Worm (Caenorhabditis elegans) whole organism, L4/young adult: Measurements from ENCODE around the gene his-60.

Source experiments
- W03F9.2 ChIP-seq: fragments of 150-350 bp; optimal IDR thresholded peaks from 2 replicates; lab custom pipeline; 2014; ENCODE audit warnings: missing biosample characterization, missing genetic modification characterization
- dao-5 ChIP-seq: sonication (generic microtip); optimal IDR thresholded peaks from 2 replicates; lab custom pipeline; 2016; ENCODE audit warnings: missing genotype, missing genetic modification characterization, moderate library complexity, missing compliant biosample characterization
- him-1 ChIP-seq: sonication (generic microtip); optimal IDR thresholded peaks from 2 replicates; lab custom pipeline; 2016; ENCODE audit warnings: missing genotype, missing genetic modification reagents, missing genetic modification characterization, missing compliant biosample characterization

The his-60 gene

ce11 chrIV:7474826-7475225 lies 13.0 kb downstream of the his-60 start, which contains the start of gene slc-25A18.2:
slc-25A18.2 (plus strand) TSS chrIV:7475041.
- no peak for TF ChIP-seq him-1 (tag; lab: Kevin White, UChicago)
- no peak for TF ChIP-seq dao-5 (tag; lab: Kevin White, UChicago)
- no peak for TF ChIP-seq W03F9.2 (tag; lab: Kevin White, UChicago)

ce11 chrIV:7473159-7473649 lies 14.6 kb downstream of the his-60 start, which contains the start of the genes plk-3 and F55G1.6:
plk-3 (minus strand) TSS chrIV:7473209.
F55G1.6 (plus strand) TSS chrIV:7473517.
- no peak for TF ChIP-seq W03F9.2 (tag; lab: Kevin White, UChicago)
- TF ChIP-seq him-1 (tag; lab: Kevin White, UChicago): no peak
- no peak for TF ChIP-seq dao-5 (tag; lab: Kevin White, UChicago)

ce11 chrIV:7469782-7470413 lies 17.9 kb downstream of the his-60 start, which contains the start of gene F55G1.7:
F55G1.7 (minus strand) TSS chrIV:7469832.
- TF ChIP-seq dao-5 (tag; lab: Kevin White, UChicago) (no peak), him-1 (tag; lab: Kevin White, UChicago) (no peak), W03F9.2 (tag; lab: Kevin White, UChicago) (no peak)

- TF ChIP-seq him-1 (tag; lab: Kevin White, UChicago) (no peak), W03F9.2 (tag; lab: Kevin White, UChicago) (no peak), dao-5 (tag; lab: Kevin White, UChicago) (no peak)
Measured at ce11 chrIV:7468638-7469037, 19.2 kb downstream of the his-60 start.

ce11 chrIV:7467170-7467569 lies 20.6 kb downstream of the his-60 start:
- no peak for TF ChIP-seq him-1 (tag; lab: Kevin White, UChicago)
- TF ChIP-seq W03F9.2 (tag; lab: Kevin White, UChicago): no peak
- TF ChIP-seq dao-5 (tag; lab: Kevin White, UChicago): no peak

- TF ChIP-seq dao-5 (tag; lab: Kevin White, UChicago) (no peak), him-1 (tag; lab: Kevin White, UChicago) (no peak), W03F9.2 (tag; lab: Kevin White, UChicago) (no peak)
Measured at ce11 chrIV:7465857-7466256, 21.9 kb downstream of the his-60 start, which contains the start of gene F13B6.3. F13B6.3 (minus strand) TSS chrIV:7465957.

- TF ChIP-seq W03F9.2 (tag; lab: Kevin White, UChicago): no peak
- no peak for TF ChIP-seq him-1 (tag; lab: Kevin White, UChicago)
- no peak for TF ChIP-seq dao-5 (tag; lab: Kevin White, UChicago)
Measured at ce11 chrIV:7460225-7460624, 27.6 kb downstream of the his-60 start, which contains the start of gene F13B6.2. F13B6.2 (minus strand) TSS chrIV:7460325.

- TF ChIP-seq W03F9.2 (tag; lab: Kevin White, UChicago) (no peak), dao-5 (tag; lab: Kevin White, UChicago) (no peak), him-1 (tag; lab: Kevin White, UChicago) (no peak)
Measured at ce11 chrIV:7456225-7456624, 31.6 kb downstream of the his-60 start, which contains the start of gene F13B6.1. F13B6.1 (plus strand) TSS chrIV:7456525.

- TF ChIP-seq him-1 (tag; lab: Kevin White, UChicago) (no peak), dao-5 (tag; lab: Kevin White, UChicago) (no peak), W03F9.2 (tag; lab: Kevin White, UChicago) (no peak)
Measured at ce11 chrIV:7454890-7455289, 32.9 kb downstream of the his-60 start.

ce11 chrIV:7453661-7454159 lies 34.1 kb downstream of the his-60 start:
- TF ChIP-seq W03F9.2 (tag; lab: Kevin White, UChicago) (no peak), dao-5 (tag; lab: Kevin White, UChicago) (no peak), him-1 (tag; lab: Kevin White, UChicago) (no peak)

ce11 chrIV:7451345-7451744 lies 36.4 kb downstream of the his-60 start, which contains the start of gene tes-1:
tes-1 (minus strand) TSS chrIV:7451445.
- no peak for TF ChIP-seq dao-5 (tag; lab: Kevin White, UChicago)
- no peak for TF ChIP-seq W03F9.2 (tag; lab: Kevin White, UChicago)
- no peak for TF ChIP-seq him-1 (tag; lab: Kevin White, UChicago)

ce11 chrIV:7447556-7447955 lies 40.2 kb downstream of the his-60 start, which contains the start of gene B0496.2:
B0496.2 (plus strand) TSS chrIV:7447856.
- no peak for TF ChIP-seq him-1 (tag; lab: Kevin White, UChicago)
- no peak for TF ChIP-seq W03F9.2 (tag; lab: Kevin White, UChicago)
- TF ChIP-seq dao-5 (tag; lab: Kevin White, UChicago): no peak

- no peak for TF ChIP-seq dao-5 (tag; lab: Kevin White, UChicago)
- no peak for TF ChIP-seq him-1 (tag; lab: Kevin White, UChicago)
Measured at ce11 chrIV:7445995-7446394, 41.8 kb downstream of the his-60 start, which contains the start of gene B0496.1. B0496.1 (plus strand) TSS chrIV:7446295.
